Fruit fly (Drosophila melanogaster) whole organism, wandering third instar larva: ENCODE measurements around the gene CG12009.

Experiments used
- CG32264 ChIP-seq: fragments of 200-800 bp; sonication (Bioruptor generic); optimal IDR thresholded peaks from 2 replicates; lab custom pipeline; 2016; ENCODE audit warnings: missing biosample characterization, missing genetic modification characterization
- CG9705 ChIP-seq: fragments of 200-800 bp; sonication (Bioruptor generic); optimal IDR thresholded peaks from 2 replicates; lab custom pipeline; 2018; ENCODE audit warnings: missing biosample characterization, mild to moderate bottlenecking, missing genetic modification characterization
- CrebA ChIP-seq: fragments of 200-800 bp; sonication (Bioruptor generic); optimal IDR thresholded peaks from 2 replicates; lab custom pipeline; 2016; ENCODE audit warnings: missing biosample characterization, mild to moderate bottlenecking, missing genetic modification characterization, borderline replicate concordance
- Dif ChIP-seq: fragments of 200-275, 200-300 bp; sonication (Bioruptor generic); optimal IDR thresholded peaks from 2 replicates; lab custom pipeline; 2018; ENCODE audit warnings: missing biosample characterization, missing genetic modification characterization; ENCODE audit not compliant: partially characterized antibody
- HLH106 ChIP-seq: fragments of 200-800 bp; optimal IDR thresholded peaks from 3 replicates; lab custom pipeline; 2019; ENCODE audit warnings: missing biosample characterization, mild to moderate bottlenecking, missing genetic modification characterization, moderate library complexity
- Hnf4 ChIP-seq: fragments of 200-800 bp; sonication (Bioruptor generic); optimal IDR thresholded peaks from 2 replicates; lab custom pipeline; 2016; ENCODE audit warnings: missing biosample characterization, mild to moderate bottlenecking, missing genetic modification characterization
- Hr78 ChIP-seq: fragments of >200 bp; optimal IDR thresholded peaks from 2 replicates; lab custom pipeline; 2017; ENCODE audit warnings: missing biosample characterization, missing genetic modification characterization
- Hr83 ChIP-seq: fragments of 200-300 bp; sonication (Bioruptor generic); optimal IDR thresholded peaks from 2 replicates; lab custom pipeline; 2016; ENCODE audit warnings: missing biosample characterization, mild to moderate bottlenecking, missing genetic modification characterization, moderate library complexity; ENCODE audit not compliant: poor library complexity, severe bottlenecking
- Jra ChIP-seq: sonication (Bioruptor generic); optimal IDR thresholded peaks from 2 replicates; lab custom pipeline; 2016; ENCODE audit warnings: missing biosample characterization, missing genetic modification characterization
- Mio ChIP-seq: sonication (Bioruptor generic); optimal IDR thresholded peaks from 2 replicates; lab custom pipeline; 2016; ENCODE audit warnings: missing biosample characterization, missing genetic modification characterization
- Myc ChIP-seq: fragments of >200 bp; optimal IDR thresholded peaks from 2 replicates; lab custom pipeline; 2017
- N ChIP-seq: fragments of >200 bp; optimal IDR thresholded peaks from 2 replicates; lab custom pipeline; 2018; ENCODE audit warnings: missing biosample characterization, missing external identifiers, missing genetic modification characterization
- OdsH ChIP-seq: fragments of 200-800 bp; sonication (Bioruptor generic); optimal IDR thresholded peaks from 2 replicates; lab custom pipeline; 2016; ENCODE audit warnings: missing biosample characterization, mild to moderate bottlenecking, missing genetic modification characterization
- Rel ChIP-seq, 2 experiments: fragments of 200-800 bp; sonication (Bioruptor generic) in 1 of 2; optimal IDR thresholded peaks; 2 replicates in 1 of 2; 3 replicates in 1 of 2; lab custom pipeline; 2016 to 2019; ENCODE audit warnings: mild to moderate bottlenecking in 2 of 2, missing biosample characterization in 2 of 2, missing genetic modification characterization in 2 of 2, moderate library complexity in 1 of 2
- Sp1 ChIP-seq: fragments of 200-800 bp; sonication (Bioruptor generic); optimal IDR thresholded peaks from 3 replicates; lab custom pipeline; 2019; ENCODE audit warnings: missing biosample characterization, mild to moderate bottlenecking, missing genetic modification characterization, moderate library complexity
- Vsx2 ChIP-seq: fragments of 200-300, 225-300 bp; sonication (Bioruptor generic); optimal IDR thresholded peaks from 2 replicates; lab custom pipeline; 2018; ENCODE audit warnings: missing biosample characterization, missing genetic modification characterization; ENCODE audit not compliant: partially characterized antibody
- br ChIP-seq: fragments of 200-800 bp; sonication (Bioruptor generic); optimal IDR thresholded peaks from 2 replicates; lab custom pipeline; 2016; ENCODE audit warnings: missing biosample characterization, missing genetic modification characterization
- brk ChIP-seq: fragments of 200-800 bp; sonication (Bioruptor generic); optimal IDR thresholded peaks from 2 replicates; lab custom pipeline; 2016; ENCODE audit warnings: missing biosample characterization, mild to moderate bottlenecking, missing genetic modification characterization
- dl ChIP-seq, 2 experiments: fragments of 175-275, 200-275 bp in 1 of 2; fragments of 200-275 bp in 1 of 2; sonication (Bioruptor generic); optimal IDR thresholded peaks; lab custom pipeline; 2018; ENCODE audit warnings: mild to moderate bottlenecking in 2 of 2, missing biosample characterization in 2 of 2, missing genetic modification characterization in 2 of 2, moderate library complexity in 2 of 2; ENCODE audit not compliant: partially characterized antibody in 2 of 2, insufficient read depth in 1 of 2
- dmrt93B ChIP-seq: fragments of 200-800 bp; sonication (Bioruptor generic); optimal IDR thresholded peaks from 2 replicates; lab custom pipeline; 2018; ENCODE audit warnings: missing biosample characterization, mild to moderate bottlenecking, missing genetic modification characterization
- dsf ChIP-seq: sonication (Bioruptor generic); optimal IDR thresholded peaks from 2 replicates; lab custom pipeline; 2016; ENCODE audit warnings: missing biosample characterization, missing genetic modification characterization, borderline replicate concordance
- ey ChIP-seq: fragments of 200-800 bp; sonication (Bioruptor generic); optimal IDR thresholded peaks from 2 replicates; lab custom pipeline; 2016; ENCODE audit warnings: missing biosample characterization, missing genetic modification characterization
- foxo ChIP-seq, 2 experiments: fragments of 200-800 bp; sonication (Bioruptor generic); optimal IDR thresholded peaks; 2 replicates in 1 of 2; 3 replicates in 1 of 2; lab custom pipeline; 2016 to 2017; ENCODE audit warnings: missing biosample characterization in 2 of 2, missing genetic modification characterization in 2 of 2
- fru ChIP-seq: fragments of 200-800 bp; sonication (Bioruptor generic); optimal IDR thresholded peaks from 3 replicates; lab custom pipeline; 2016; ENCODE audit warnings: missing biosample characterization, mild to moderate bottlenecking, missing genetic modification characterization
- h ChIP-seq: fragments of 200-800 bp; sonication (Bioruptor generic); optimal IDR thresholded peaks from 3 replicates; lab custom pipeline; 2016; ENCODE audit warnings: missing biosample characterization, mild to moderate bottlenecking, missing genetic modification characterization
- jim ChIP-seq: fragments of 175-275, 200-325 bp; sonication (Bioruptor generic); optimal IDR thresholded peaks from 2 replicates; lab custom pipeline; 2016; ENCODE audit warnings: missing biosample characterization, mild to moderate bottlenecking, missing genetic modification characterization
- psq ChIP-seq: fragments of 200-800 bp; sonication (Bioruptor generic); optimal IDR thresholded peaks from 3 replicates; lab custom pipeline; 2017; ENCODE audit warnings: missing biosample characterization, mild to moderate bottlenecking, missing genetic modification characterization, moderate library complexity
- rgr ChIP-seq: fragments of 200-800 bp; sonication (Bioruptor generic); optimal IDR thresholded peaks from 3 replicates; lab custom pipeline; 2016; ENCODE audit warnings: missing biosample characterization, mild to moderate bottlenecking, missing genetic modification characterization
- sage ChIP-seq: fragments of 200-800 bp; sonication (Bioruptor generic); optimal IDR thresholded peaks from 2 replicates; lab custom pipeline; 2016; ENCODE audit warnings: missing biosample characterization, mild to moderate bottlenecking, missing genetic modification characterization
- sv ChIP-seq: fragments of 200-800 bp; sonication (Bioruptor generic); optimal IDR thresholded peaks from 3 replicates; lab custom pipeline; 2016; ENCODE audit warnings: missing biosample characterization, missing genetic modification characterization
- tai ChIP-seq: sonication (Bioruptor generic); optimal IDR thresholded peaks from 2 replicates; lab custom pipeline; 2016; ENCODE audit warnings: missing biosample characterization, missing genetic modification characterization
- usp ChIP-seq: fragments of >200 bp; optimal IDR thresholded peaks from 2 replicates; lab custom pipeline; 2017; ENCODE audit warnings: missing biosample characterization, missing genetic modification characterization
- woc ChIP-seq: sonication (Bioruptor generic); optimal IDR thresholded peaks from 2 replicates; lab custom pipeline; 2016; ENCODE audit warnings: missing biosample characterization, mild to moderate bottlenecking, missing genetic modification characterization

CG12009 gene

DNA sequence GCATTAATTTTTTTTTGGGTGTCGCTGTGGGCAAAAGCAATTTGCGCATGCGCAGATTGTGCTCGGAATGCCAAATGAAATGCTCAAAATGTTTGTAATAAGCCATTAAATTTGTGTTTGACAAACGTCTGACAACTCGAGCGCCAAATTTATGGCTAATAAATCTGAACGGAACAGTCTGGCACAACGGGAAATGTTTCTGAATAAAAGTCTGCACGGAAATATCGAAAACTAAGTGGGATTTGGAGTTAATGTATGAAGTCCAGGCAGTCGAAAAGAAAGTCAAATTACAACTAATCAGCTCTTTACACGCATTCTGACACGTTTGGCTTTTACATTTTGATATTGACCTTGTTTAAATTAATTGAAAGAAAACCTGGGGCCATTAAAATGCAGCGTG lies at the start of gene CG12009:
Gene CG12009, plus strand, starts transcription at position 301 of the 400 bp plus-strand sequence.
- TF ChIP-seq N (GFP tag; lab: Kevin White, UChicago) (no peak), Sp1 (GFP tag; lab: Kevin White, UChicago) (no peak), dmrt93B (GFP tag; lab: Kevin White, UChicago) (no peak), OdsH (GFP tag; lab: Kevin White, UChicago) (no peak), h (no peak), Myc (no peak), brk (GFP tag; lab: Kevin White, UChicago) (no peak), Hnf4 (GFP tag; lab: Kevin White, UChicago) (no peak), Hr83 (no peak)

DNA sequence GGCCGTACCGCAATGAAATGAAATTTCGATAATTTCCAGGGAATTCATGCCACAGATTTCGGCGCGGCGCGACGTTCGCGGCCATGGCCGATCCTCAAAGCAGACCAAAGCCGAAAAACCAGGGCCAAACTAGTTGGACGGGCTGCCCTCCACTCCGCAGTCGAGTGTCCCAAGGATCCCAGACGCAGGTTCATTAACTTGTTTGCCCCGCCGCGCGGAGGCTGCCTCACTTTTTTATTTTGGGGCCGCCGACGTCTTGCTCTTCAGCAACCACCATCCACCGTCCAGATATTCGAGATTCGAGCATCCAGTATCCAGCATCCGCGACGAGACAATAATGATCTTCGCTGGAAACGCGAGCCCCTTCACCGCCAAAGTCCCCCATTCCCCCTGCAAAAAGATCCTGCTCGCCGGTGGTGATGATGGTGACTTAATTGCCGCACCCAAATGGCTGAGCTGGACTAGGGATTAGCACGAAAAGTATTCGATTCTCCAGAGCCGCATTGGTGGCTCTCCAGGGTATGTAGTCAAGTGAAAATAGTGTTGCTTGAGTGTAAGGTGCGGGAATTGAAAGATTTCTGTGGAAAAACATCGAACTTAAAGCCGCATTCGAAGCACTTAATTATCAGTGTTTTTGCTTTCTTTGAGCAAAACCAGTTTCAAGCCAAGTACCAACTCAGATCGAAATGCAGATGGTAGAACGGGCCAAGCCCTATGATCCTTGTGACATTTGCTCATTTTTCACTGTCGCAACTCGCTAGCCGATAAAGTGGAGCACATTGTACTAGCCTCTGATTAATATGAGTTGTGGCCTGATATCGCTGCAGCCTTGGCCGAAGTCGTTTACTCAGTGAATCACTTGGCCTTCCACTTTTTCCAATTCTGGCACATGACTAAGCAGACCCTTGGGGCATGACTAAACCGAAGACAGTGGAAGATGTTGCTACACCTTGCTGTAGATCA lies 48.9 kb upstream of the CG12009 start:
- TF ChIP-seq Sp1 (GFP tag; lab: Kevin White, UChicago) (peak; percentile 12), woc (GFP tag; lab: Kevin White, UChicago) (no peak), Dif (GFP tag; lab: Kevin White, UChicago) (peak; percentile 76), sv (GFP tag; lab: Kevin White, UChicago) (no peak), Hr78 (GFP tag; lab: Kevin White, UChicago) (no peak), Jra (GFP tag; lab: Kevin White, UChicago) (peak; percentile 8), dmrt93B (GFP tag; lab: Kevin White, UChicago) (no peak), br (GFP tag; lab: Kevin White, UChicago) (peak; percentile 22), jim (GFP tag; lab: Kevin White, UChicago) (peak; percentile 68), dl (GFP tag; optimal IDR thresholded peaks at IDR 0.05; lab: Kevin White, UChicago; ENCODE audit: insufficient read depth in 1 of 2, partially characterized antibody in 2 of 2) (peak in 1 of 2 experiments; percentile 52), CrebA (peak; percentile 44), fru (GFP tag; lab: Kevin White, UChicago) (peak; percentile 65), Myc (no peak), psq (peak; percentile 55), ey (GFP tag; lab: Kevin White, UChicago) (no peak)

DNA sequence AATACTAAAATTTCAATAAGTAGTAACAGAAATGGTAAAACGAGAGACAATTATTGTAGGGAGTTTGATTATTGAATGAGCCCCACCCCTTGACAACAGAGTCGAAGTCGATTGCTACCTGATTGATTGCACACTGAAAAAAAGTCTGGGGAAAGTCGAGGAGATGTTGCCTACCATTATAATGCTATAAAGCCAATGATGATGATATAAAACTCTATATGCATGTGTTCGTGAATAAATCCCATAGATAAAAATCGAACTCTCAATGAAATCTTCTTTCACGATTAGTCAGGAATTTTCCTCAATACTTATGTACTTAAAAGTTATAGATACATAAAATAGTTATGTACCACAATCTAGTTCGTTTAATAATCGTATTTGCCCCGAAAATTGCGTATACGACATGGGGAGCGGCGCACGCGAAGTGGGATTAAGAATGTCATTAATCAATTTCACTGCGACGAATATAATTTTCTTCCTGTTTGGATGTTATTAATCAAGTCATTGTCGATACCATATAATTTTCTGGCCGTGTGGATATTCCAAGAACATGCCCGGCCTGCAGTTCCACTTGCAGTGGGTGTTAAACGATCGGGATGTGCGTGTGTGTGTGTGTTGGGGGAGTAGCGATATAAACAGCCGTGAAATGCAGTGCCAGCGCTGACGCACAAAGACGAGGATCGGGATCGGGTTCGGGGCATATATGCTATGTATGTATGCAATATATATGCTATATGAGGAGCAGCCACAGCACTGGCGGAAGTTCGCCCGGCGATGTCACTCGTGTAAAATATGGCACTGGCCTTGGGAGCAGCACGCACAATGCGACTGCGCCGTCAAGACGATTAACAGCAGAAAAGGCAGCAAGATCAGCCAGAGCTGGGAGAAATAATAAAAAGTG lies 46.8 kb upstream of the CG12009 start, which contains the start of gene CG12078:
Gene CG12078, minus strand, starts transcription at position 51 of the 901 bp plus-strand sequence.
- TF ChIP-seq Hr83 = peak; percentile 21
- peak; percentile 2 for TF ChIP-seq fru (GFP tag; lab: Kevin White, UChicago)
- no peak for TF ChIP-seq N (GFP tag; lab: Kevin White, UChicago)
- TF ChIP-seq foxo (GFP tag; optimal IDR thresholded peaks at IDR 0.05; lab: Kevin White, UChicago) = peak in 1 of 2 experiments; percentile 25
- TF ChIP-seq Mio (GFP tag; lab: Kevin White, UChicago) = no peak
- no peak for TF ChIP-seq Jra (GFP tag; lab: Kevin White, UChicago)
- TF ChIP-seq Vsx2 = no peak
- TF ChIP-seq tai (GFP tag; lab: Kevin White, UChicago) = peak; percentile 9

DNA sequence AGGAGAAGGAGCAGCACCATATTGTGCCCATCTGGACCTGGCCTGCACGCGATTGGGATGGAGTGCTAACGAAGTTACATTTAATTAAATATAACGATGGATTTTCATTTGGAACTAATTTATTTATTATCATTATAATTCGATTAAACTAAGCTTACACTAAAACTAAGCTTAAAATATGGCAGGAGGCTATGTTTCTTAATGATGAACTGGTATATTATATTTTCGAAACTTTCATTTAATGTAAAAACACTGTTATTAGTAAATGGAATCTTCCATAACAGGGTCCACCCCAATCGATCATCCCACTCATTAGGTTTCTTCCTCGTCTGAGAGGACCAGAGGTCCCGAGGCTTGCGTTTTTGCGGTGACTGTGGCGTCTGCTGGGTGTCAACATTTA lies 46.1 kb upstream of the CG12009 start:
- TF ChIP-seq h (peak; percentile 71), Myc (no peak), woc (GFP tag; lab: Kevin White, UChicago) (peak; percentile 38), usp (GFP tag; lab: Kevin White, UChicago) (no peak), Dif (GFP tag; lab: Kevin White, UChicago) (no peak), Jra (GFP tag; lab: Kevin White, UChicago) (no peak), br (GFP tag; lab: Kevin White, UChicago) (peak; percentile 86), Rel (GFP tag; optimal IDR thresholded peaks at IDR 0.05; lab: Kevin White, UChicago) (peak; percentile 25), Rel (tag; optimal IDR thresholded peaks at IDR 0.05; lab: Kevin White, UChicago) (peak; percentile 17), fru (GFP tag; lab: Kevin White, UChicago) (peak; percentile 88), tai (GFP tag; lab: Kevin White, UChicago) (peak; percentile 52), HLH106 (tag; lab: Kevin White, UChicago) (peak; percentile 83), OdsH (GFP tag; lab: Kevin White, UChicago) (peak; percentile 86), Hnf4 (GFP tag; lab: Kevin White, UChicago) (peak; percentile 61), foxo (GFP tag; optimal IDR thresholded peaks at IDR 0.05; lab: Kevin White, UChicago) (peak in 1 of 2 experiments; percentile 73), rgr (peak; percentile 70), dmrt93B (GFP tag; lab: Kevin White, UChicago) (peak; percentile 42), CG9705 (GFP tag; lab: Kevin White, UChicago) (peak; percentile 46), brk (GFP tag; lab: Kevin White, UChicago) (peak; percentile 72), sage (GFP tag; lab: Kevin White, UChicago) (peak; percentile 43), psq (peak; percentile 67), CG32264 (GFP tag; lab: Kevin White, UChicago) (peak; percentile 28), CrebA (peak; percentile 78), ey (GFP tag; lab: Kevin White, UChicago) (peak; percentile 73), dsf (no peak), Sp1 (GFP tag; lab: Kevin White, UChicago) (peak; percentile 91)
